Fruit fly (Drosophila melanogaster) ovary, adult (tissue): ENCODE results near the gene Meics.

Source experiments
- CG17801 ChIP-seq: fragments of 200-800 bp; optimal IDR thresholded peaks from 2 replicates; lab custom pipeline; 2019; ENCODE audit warnings: missing biosample characterization, mild to moderate bottlenecking, missing genetic modification characterization, moderate library complexity; ENCODE audit not compliant: partially characterized antibody

The Meics gene

DNA sequence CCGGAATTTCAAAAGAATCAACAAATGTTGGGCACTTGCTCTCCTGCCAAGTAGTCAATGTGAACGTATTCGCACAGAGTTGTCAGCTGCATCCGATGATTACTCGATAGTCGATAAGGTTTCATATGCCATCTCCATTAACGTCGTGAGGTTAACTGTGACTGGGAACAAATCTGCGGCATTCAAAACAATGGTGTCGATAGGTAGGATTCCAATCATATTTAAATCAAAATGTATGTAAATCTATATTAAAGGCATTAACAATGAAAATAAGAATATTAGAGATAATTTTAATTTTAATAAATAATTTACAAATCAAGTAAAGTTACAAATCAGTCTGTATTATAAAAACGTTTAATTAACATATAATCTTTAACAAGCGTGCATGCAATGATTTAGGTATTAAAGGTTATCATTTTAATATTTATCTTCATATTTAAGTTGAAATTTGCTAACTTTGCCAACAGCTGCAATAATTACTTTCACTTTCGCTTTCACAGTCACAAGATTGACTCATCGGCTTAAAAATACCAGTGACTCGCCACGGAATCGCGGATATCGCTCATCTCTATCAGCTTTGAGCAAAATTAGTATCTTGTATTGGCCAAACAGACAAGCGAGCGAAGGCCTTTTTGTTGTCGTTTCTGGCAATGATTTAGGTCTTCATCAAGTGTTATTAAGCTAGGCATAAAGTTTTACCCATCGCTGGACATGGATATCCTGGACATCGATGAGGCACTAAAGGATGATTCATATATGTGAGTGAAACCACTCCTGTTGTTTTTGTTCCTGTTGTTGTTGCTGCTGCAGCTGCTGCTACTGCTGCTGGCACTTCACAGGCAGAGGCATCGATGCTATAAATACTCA is at the start of gene Meics, which contains the start of the genes Nxf3 and ssp2:
TSS of gene Meics (minus strand) at position 68 of the 867 bp plus-strand sequence.
TSS of gene Nxf3 (plus strand) at position 569 of the 867 bp plus-strand sequence.
TSS of gene ssp2 (plus strand) at position 569 of the 867 bp plus-strand sequence.
- peak; percentile 5 for TF ChIP-seq CG17801

DNA sequence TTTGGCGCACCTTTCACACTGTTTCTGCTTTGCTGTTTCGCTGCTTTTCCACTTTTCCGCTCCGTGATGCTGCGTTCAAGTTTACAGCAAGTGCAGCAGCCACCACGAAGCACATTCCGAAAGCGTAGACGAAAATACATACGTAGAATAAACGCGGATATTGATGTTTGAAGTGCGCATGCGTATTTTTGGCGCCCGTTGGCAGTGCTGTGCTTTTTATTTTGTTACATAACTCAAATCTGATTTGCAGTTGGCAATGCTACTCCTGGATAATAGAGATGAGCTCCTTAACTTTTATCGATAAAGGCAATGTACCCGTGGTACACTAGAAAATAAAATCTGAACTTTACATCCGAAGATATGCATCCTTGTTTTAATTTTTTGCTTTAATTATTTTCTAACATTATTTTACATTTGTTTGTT is 42.2 kb upstream of the Meics start:
- TF ChIP-seq CG17801: peak; percentile 42

DNA sequence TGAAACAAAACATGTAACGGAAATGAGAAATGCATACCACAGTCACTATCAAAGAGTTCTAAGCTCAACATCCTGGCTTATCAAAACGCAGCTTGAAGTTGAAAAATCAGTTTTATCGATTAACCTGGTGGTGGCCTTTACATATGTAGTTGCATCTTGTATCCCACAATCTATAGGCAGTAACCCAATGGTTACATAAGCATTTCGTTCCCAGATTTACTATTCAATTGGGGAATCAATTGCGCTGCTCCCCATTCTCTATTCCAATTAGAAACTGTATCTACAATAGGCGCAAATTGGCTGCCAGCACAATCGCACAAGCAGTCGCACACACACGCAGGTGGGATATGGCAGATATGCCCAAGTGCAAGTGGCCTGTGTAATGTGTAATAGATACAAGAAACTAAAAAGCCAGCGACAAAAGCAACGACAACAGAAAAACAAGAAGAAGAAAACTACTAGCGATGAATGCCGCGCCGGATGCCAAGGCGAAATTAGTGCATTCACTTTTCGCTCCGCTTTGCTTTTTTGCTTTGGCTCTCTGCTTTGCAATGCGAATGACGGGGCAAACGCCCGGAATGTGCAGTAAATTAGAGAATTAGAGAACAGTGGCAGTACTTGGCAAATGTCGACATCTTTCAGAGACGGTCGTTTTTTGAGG is 41.3 kb upstream of the Meics start:
- TF ChIP-seq CG17801: peak; percentile 28

DNA sequence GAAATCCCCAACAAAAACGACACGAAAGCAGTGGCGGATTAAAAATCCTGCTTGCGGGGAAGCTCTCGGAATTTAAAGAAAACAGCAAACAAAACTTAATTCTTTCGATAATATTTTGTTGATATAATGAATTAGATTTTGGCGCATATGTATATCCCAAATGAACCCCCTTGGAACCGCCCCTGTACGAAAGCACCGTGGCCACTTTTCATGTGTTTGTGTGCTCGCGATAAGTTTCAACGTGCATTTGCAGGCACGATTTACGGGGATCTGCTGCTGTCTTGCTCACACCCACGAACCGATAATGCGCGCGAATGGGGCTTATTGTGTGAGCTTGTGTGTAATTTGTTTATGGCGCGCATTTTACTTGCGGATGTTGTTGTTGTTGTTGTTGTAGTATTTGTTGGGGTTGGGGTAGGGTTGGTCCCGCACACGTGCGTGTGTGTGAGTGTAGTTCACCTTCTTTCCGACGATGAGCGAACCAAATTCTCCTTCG is 40.5 kb upstream of the Meics start:
- peak; percentile 95 for TF ChIP-seq CG17801

DNA sequence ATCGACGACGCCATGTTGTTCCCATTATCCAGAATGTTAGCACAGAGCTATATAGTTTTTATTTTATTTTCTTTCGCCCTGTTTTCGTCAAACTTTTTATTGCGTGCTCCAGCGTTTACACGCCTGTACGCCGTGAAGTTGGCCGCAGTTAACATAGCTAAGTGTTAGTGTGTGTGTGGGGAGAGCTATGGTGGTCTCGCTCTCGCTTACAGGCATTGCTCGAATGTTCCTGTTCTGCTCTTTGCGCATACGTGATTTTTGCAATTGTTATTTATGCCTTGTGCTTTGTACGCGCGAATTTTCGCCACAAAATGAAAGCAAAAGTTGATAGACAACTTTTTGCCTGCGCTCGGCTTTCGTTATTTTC is 39.5 kb upstream of the Meics start:
- TF ChIP-seq CG17801: no peak

DNA sequence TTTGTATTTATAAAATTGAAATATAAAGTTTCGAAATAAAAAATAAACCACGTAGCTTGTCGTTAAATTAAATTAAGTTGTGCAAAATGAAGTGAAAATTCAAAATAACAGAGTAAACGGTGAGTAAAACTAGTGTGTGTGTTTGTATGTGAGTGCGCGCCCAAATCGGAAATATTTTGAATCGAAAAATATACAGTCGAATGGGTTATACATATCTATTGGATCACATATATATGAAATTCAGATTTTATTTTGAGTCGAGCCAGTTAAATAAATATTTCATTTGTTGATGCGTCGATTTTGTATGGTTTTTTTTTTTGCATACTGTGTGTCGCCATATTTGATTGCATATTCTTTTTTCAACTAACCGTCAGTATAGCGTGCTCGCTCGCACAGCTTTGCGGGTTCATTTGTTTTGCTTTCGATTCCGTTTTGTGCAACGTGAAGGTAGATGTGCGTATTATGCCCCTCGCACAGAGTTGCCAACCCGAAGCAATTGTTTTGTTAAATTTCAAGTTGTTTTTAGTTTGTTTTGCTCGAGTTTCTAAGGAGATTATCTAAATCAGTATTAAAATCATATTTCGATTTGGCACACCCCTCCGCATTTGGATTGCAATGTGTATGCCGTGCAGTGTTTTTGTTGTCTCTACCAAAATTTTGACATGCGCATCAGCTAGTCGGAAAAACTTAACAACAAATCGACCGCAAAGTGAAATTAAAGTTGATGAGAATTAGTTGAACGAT is 39.0 kb upstream of the Meics start:
- no peak for TF ChIP-seq CG17801

DNA sequence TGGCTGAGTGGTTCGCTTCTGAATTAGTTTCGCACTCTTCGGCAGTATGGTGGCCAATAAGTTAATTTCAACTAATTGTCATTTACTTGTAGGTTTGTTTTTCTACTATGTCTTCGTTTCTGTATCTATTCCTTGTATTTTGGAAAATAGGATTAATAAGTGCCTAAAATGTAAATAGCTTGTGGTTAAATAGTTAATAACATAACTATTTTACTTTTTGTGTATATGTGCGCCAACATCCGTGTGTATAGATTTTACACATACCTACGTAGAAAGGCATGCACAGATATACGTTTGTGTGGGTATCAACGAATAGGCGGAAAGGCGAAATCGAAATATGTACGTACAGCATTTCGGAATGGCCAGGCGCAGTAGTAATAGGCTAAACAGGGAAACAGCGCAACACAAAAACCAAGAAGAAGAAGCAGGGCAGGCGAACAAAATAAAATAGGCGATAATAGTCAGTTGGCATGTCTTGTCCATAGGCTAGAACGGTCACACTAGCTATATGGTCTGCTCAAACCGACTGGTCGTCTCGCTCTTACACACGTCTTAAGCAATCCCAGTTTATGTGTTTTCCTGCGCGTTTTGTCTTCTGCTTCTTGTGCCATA is 38.1 kb upstream of the Meics start:
- TF ChIP-seq CG17801: no peak

DNA sequence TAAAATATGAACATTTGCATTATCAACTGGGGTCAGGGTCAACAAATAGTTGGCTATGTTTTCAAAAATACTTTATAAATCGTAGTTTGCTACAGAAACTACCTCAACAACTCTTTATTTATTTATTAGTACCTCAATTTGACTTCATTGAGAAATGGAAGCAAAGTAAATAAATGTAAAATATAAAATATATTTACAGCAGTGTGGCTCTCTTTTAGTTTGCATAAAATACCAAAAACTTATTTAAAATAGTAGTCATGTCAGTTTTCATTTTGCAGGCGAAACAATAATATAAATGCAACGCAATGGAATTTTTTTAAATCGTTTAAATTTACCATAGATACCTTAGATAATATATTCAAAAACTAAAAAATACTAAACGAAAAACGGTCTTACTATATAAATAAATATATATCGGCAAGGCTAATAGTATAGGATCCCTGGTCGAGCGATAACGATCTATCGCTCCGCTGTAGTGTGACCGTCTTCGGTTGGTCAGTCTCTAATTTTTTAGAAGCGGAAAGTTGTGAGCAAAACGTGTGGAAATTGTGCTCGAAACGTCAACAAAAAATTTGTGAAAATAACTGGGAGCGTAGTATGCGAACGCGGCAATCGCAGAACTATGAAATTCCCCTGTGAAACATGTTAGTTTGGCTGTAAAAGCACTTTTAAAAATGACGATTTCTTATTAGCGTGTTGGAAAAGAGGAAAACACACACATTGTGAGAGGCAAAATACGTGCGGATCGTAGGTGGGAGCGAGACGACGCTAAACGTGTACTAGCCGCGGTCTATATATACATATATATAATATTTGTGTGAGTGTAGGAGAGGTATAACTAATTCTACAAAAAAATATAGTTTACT is 37.4 kb upstream of the Meics start, which contains the start of the genes Nprl3 and upSET:
TSS of gene Nprl3 (minus strand) at position 223 of the 866 bp plus-strand sequence.
TSS of gene upSET (plus strand) at position 470 of the 866 bp plus-strand sequence.
- no peak for TF ChIP-seq CG17801

DNA sequence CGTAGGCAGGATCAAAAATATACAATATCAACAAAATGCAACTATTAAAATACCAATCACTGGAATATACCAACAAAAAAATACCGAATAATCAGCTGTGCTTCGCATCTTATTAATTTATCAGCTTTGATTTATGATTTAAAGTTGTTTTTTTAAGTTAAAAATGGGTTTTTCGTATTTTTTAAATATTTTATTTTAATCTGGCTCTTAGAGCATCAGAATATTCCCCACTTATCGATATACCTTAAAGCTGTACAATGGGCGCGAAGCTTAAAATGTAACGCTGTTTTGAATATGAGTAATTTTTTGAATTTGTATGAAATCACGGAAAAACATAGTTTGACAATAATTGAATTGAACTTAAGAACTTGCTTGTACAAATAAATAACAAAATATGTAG is 34.7 kb upstream of the Meics start, which contains the start of gene CG17359:
TSS of gene CG17359 (minus strand) at position 48 of the 400 bp plus-strand sequence.
- TF ChIP-seq CG17801: no peak

DNA sequence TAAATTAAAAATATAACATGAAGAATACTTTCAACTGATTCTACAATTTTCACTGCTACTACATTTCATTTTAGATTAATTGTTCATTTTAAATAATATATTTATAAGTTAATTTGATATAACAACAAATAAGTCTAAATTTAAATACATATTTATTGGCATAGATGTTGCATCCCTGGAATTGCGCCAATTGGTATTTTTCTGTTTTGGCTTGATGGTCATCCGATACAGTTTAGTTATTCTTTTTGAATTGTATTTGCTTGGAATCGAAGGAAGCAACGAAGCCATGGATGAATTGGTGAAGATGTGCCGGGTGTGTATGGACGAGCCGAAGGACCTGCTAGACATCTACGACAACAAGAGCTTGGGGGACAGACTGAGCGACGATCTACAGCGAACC is 32.5 kb upstream of the Meics start, which contains the start of gene CG17361:
TSS of gene CG17361 (plus strand) at position 200 of the 400 bp plus-strand sequence.
- no peak for TF ChIP-seq CG17801

DNA sequence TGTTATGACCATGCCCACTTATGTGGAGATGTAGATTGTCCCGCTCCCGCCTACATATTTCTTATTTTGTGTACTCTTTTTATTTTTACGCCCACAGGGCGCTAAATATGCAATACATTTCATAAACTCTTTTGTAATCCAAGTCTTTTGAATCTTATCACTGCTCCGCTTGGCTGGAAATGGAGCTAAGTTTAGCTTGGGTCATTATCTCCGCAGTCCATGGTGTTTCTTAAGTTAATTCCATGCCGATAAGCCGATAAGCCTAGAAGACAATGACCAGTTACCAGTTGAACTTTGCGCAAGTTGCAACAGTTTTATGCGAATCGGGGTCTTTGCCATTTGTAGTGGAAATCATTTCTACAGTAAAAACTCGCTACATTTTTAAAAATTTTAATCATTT is 31.9 kb upstream of the Meics start:
- TF ChIP-seq CG17801: no peak

DNA sequence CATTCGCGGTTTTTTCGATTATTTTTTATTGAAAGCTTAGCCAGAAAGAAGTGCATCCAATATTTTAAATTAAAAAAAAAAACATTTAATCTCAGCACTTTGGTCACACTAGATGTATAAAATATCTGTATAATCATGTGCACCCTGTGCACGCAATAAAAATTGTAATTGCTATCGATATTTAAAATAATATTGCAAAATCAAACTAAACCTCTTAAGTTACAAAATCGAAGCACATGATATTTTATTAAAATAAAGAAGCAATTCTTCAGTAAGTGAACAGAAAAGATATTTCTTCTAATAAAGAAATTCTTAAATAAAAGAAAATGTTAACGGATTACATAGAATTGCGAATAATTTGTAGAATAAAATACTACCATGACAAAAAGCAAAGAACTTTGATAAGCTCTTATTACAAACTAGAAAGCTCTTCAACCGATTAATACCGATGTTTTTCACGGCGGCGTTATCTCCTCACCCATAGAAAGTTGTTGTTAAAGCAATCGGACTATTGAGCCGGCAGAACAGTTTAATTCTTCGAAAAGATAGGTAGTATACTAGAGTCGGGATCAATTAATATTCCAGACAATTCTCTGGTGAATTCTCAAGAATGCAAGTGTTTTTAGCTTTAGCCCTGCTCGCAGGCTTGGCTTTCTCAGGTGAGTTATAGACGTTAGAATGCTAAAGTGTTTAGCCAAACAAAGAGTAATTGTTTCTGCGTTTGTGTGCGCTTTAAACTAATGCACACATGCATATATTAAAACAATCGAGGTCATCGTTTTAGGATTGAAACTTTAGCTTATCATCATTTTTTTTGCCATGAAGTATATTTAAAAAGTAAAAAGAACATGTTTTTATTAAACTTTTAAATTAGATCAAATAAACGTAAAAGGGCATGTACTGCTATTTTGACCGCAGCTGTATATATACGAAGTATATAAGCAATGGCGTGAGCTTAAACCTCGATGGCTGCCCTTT is 29.5 kb upstream of the Meics start, which contains the start of gene CtsK1:
TSS of gene CtsK1 (plus strand) at position 490 of the 978 bp plus-strand sequence.
- TF ChIP-seq CG17801: peak; percentile 66

DNA sequence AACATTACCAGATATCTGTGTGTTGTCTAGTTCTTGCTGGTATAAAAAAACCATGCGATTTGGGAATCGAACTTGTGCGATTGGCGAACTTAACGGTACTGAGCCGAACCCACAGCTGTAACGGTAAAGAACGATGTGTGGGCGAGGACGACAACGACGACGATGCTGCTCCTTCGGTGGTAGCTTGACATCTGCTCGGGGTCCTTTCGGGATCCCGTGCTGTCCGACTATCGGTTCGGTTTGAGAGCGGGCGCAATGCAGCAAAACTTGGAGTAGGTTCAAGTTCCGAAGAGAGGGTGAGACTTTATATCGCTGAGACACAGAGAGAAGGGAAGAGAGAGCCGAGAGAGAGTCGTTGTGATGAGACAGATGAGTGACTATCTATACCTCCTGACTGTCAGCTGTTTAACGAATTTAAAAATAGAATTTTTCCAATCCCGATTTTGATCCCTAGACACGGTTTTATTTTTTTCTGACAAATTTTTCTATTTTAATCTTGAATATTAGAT is 28.8 kb upstream of the Meics start, which contains the start of gene CG17364:
TSS of gene CG17364 (minus strand) at position 168 of the 509 bp plus-strand sequence.
- no peak for TF ChIP-seq CG17801
